Worm (Caenorhabditis elegans): ENCODE data around the gene F13B9.2.

- TF ChIP-seq blmp-1 (tag; optimal IDR thresholded peaks at IDR 0.05; ENCODE audit: insufficient read depth) (no peak), ceh-82 (tag; optimal IDR thresholded peaks at IDR 0.05) (no peak), R02D3.7 (tag; optimal IDR thresholded peaks at IDR 0.05) (no peak), ztf-11 (tag; optimal IDR thresholded peaks at IDR 0.05) (no peak), snpc-4 (tag; optimal IDR thresholded peaks at IDR 0.05) (no peak), nhr-77 (tag; optimal IDR thresholded peaks at IDR 0.05) (no peak)
Measured at ce11 chrX:8284003-8284402, 1.5 kb upstream of the F13B9.2 start.
